Fruit fly (Drosophila melanogaster) whole organism: ENCODE measurements around the gene slpr.

Source experiments
- CG8478 ChIP-seq: fragments of >200 bp; optimal IDR thresholded peaks from 2 replicates; lab custom pipeline; 2018; ENCODE audit warnings: inconsistent platforms
- pan ChIP-seq: fragments of >200 bp; optimal IDR thresholded peaks from 2 replicates; lab custom pipeline; 2017
- psq ChIP-seq: fragments of >200 bp; optimal IDR thresholded peaks from 2 replicates; lab custom pipeline; 2017
- usp ChIP-seq: fragments of >200 bp; optimal IDR thresholded peaks from 2 replicates; lab custom pipeline; 2017; ENCODE audit warnings: missing biosample characterization, missing genetic modification characterization, mixed read lengths

dm6 chrX:8210632-8211031 is 33.6 kb upstream of the slpr start:
- TF ChIP-seq pan (no peak), usp (GFP tag; lab: Kevin White, UChicago) (no peak), psq (lab: Kevin White, UChicago) (no peak), CG8478 (lab: Kevin White, UChicago) (no peak)
